Worm (Caenorhabditis elegans) whole organism, L4 larva: ENCODE results near the gene F28A10.13.
"Not testable (repeated sequence)": the region's sequence is repeated elsewhere in the genome, so short reads cannot be mapped to it uniquely, and the experiment has no call there.

Experiments
- F10B5.3 ChIP-seq: sonication (generic microtip); optimal IDR thresholded peaks from 2 replicates; lab custom pipeline; 2016; ENCODE audit warnings: mild to moderate bottlenecking, missing genetic modification characterization, missing compliant biosample characterization
- T26A8.4 ChIP-seq: fragments of 200-800 bp; sonication (Bioruptor generic); IDR thresholded peaks from 2 replicates; pipeline ENCODE4 v1.3.6; 2022; ENCODE audit warnings: missing genetic modification characterization, missing compliant biosample characterization
- Y105C5A.15 ChIP-seq: fragments of 200-800 bp; sonication (Bioruptor generic); IDR thresholded peaks from 2 replicates; pipeline ENCODE4 v1.3.6; 2022; ENCODE audit warnings: missing genetic modification characterization, missing compliant biosample characterization
- Y48G9A.11 ChIP-seq: fragments of 200-800 bp; sonication (Bioruptor generic); IDR thresholded peaks from 2 replicates; pipeline ENCODE4 v1.3.6; 2022; ENCODE audit warnings: missing genetic modification reagents, missing genetic modification characterization, missing compliant biosample characterization
- Y5F2A.4 ChIP-seq: fragments of 200-800 bp; sonication (Bioruptor generic); optimal IDR thresholded peaks from 2 replicates; lab custom pipeline; 2018; ENCODE audit warnings: mild to moderate bottlenecking, missing genetic modification characterization, missing compliant biosample characterization
- Y75B8A.6 ChIP-seq: fragments of 200-800 bp; sonication (Bioruptor generic); IDR thresholded peaks from 2 replicates; pipeline ENCODE4 v1.3.6; 2022; ENCODE audit warnings: missing genetic modification reagents, missing genetic modification characterization, missing compliant biosample characterization
- ZK337.2 ChIP-seq: fragments of 200-800 bp; sonication (Bioruptor generic); IDR thresholded peaks from 2 replicates; pipeline ENCODE4 v1.3.6; 2022; ENCODE audit warnings: missing genetic modification reagents, missing genetic modification characterization, missing compliant biosample characterization
- aha-1 ChIP-seq: fragments of 150-350 bp; peaks from one replicate; lab custom pipeline; 2014; ENCODE audit warnings: missing biosample characterization, missing genetic modification characterization
- aly-2 ChIP-seq: sonication (generic microtip); optimal IDR thresholded peaks from 2 replicates; lab custom pipeline; 2018; ENCODE audit warnings: missing biosample characterization, missing genetic modification characterization
- arid-1 ChIP-seq: fragments of 200-800 bp; sonication (Bioruptor generic); conservative IDR thresholded peaks from 2 replicates; pipeline ENCODE4 v1.3.6; 2022; ENCODE audit warnings: missing genetic modification reagents, missing genetic modification characterization, missing compliant biosample characterization
- attf-4 ChIP-seq: sonication (generic microtip); optimal IDR thresholded peaks from 3 replicates; lab custom pipeline; 2017; ENCODE audit warnings: missing biosample characterization, missing genetic modification characterization
- ceh-32 ChIP-seq: sonication (generic microtip); optimal IDR thresholded peaks from 2 replicates; lab custom pipeline; 2016; ENCODE audit warnings: mild to moderate bottlenecking, missing genetic modification characterization, missing compliant biosample characterization; ENCODE audit not compliant: poor library complexity
- ces-1 ChIP-seq: fragments of 150-350 bp; sonication (generic microtip); optimal IDR thresholded peaks from 4 replicates; lab custom pipeline; 2014; ENCODE audit warnings: missing biosample characterization, missing genetic modification reagents, missing genetic modification characterization
- cey-2 ChIP-seq: sonication (generic microtip); optimal IDR thresholded peaks from 3 replicates; lab custom pipeline; 2017; ENCODE audit warnings: missing genetic modification characterization, mild to moderate bottlenecking, missing compliant biosample characterization, antibody characterized with exemption, borderline replicate concordance; ENCODE audit not compliant: insufficient read depth
- ctbp-1 ChIP-seq: fragments of 200-800 bp; sonication (Bioruptor generic); IDR thresholded peaks from 2 replicates; pipeline ENCODE4 v1.3.6; 2022; ENCODE audit warnings: missing genetic modification reagents, missing genetic modification characterization, missing compliant biosample characterization
- daf-12 ChIP-seq: fragments of 150-350 bp; optimal IDR thresholded peaks from 2 replicates; lab custom pipeline; 2014; ENCODE audit warnings: missing biosample characterization, missing genetic modification reagents, missing genetic modification characterization
- daf-16 ChIP-seq, 3 experiments: sonication (generic microtip); optimal IDR thresholded peaks; 2 replicates each; lab custom pipeline; 2016 to 2017; ENCODE audit warnings: missing genetic modification characterization in 3 of 3, missing genetic modification reagents in 3 of 3, mild to moderate bottlenecking in 2 of 3, missing compliant biosample characterization in 2 of 3, missing biosample characterization in 1 of 3, moderate library complexity in 1 of 3
- daf-8 ChIP-seq: fragments of 200-800 bp; sonication (Bioruptor generic); IDR thresholded peaks from 2 replicates; pipeline ENCODE4 v1.3.6; 2022; ENCODE audit warnings: missing genetic modification characterization, missing compliant biosample characterization
- duxl-1 ChIP-seq: sonication (generic microtip); optimal IDR thresholded peaks from 2 replicates; lab custom pipeline; 2016; ENCODE audit warnings: mild to moderate bottlenecking, missing genetic modification characterization, moderate library complexity, missing compliant biosample characterization; ENCODE audit not compliant: poor library complexity
- egl-27 ChIP-seq: sonication (generic microtip); optimal IDR thresholded peaks from 3 replicates; lab custom pipeline; 2017; ENCODE audit warnings: missing biosample characterization, missing genetic modification reagents, missing genetic modification characterization
- egl-43 ChIP-seq: fragments of 200-800 bp; sonication (Bioruptor generic); IDR thresholded peaks from 2 replicates; pipeline ENCODE4 v1.3.6; 2022; ENCODE audit warnings: missing genetic modification reagents, missing genetic modification characterization, missing compliant biosample characterization
- fkh-10 ChIP-seq: fragments of 150-350 bp; optimal IDR thresholded peaks from 2 replicates; lab custom pipeline; 2014; ENCODE audit warnings: missing biosample characterization, missing genetic modification reagents, missing genetic modification characterization
- gei-8 ChIP-seq: fragments of 200-800 bp; sonication (Bioruptor generic); optimal IDR thresholded peaks from 2 replicates; lab custom pipeline; 2018; ENCODE audit warnings: mild to moderate bottlenecking, missing genetic modification characterization, missing compliant biosample characterization
- lsy-2 ChIP-seq, 2 experiments: fragments of 150-350 bp in 1 of 2; sonication (generic microtip) in 1 of 2; optimal IDR thresholded peaks; 2 replicates each; lab custom pipeline; 2014 to 2017; ENCODE audit warnings: missing biosample characterization in 2 of 2, missing genetic modification characterization in 2 of 2
- mep-1 ChIP-seq: fragments of 150-350 bp; sonication (generic microtip); optimal IDR thresholded peaks from 3 replicates; lab custom pipeline; 2014; ENCODE audit warnings: missing biosample characterization, missing genetic modification characterization
- nhr-10 ChIP-seq: fragments of 150-350 bp; optimal IDR thresholded peaks from 2 replicates; lab custom pipeline; 2014; ENCODE audit warnings: missing biosample characterization, missing genetic modification characterization
- nhr-111 ChIP-seq: fragments of 200-800 bp; sonication (Bioruptor generic); optimal IDR thresholded peaks from 2 replicates; lab custom pipeline; 2018; ENCODE audit warnings: mild to moderate bottlenecking, missing genetic modification characterization, missing compliant biosample characterization
- nhr-25 ChIP-seq: sonication (generic microtip); optimal IDR thresholded peaks from 2 replicates; lab custom pipeline; 2017; ENCODE audit warnings: missing genetic modification characterization, mild to moderate bottlenecking, missing compliant biosample characterization, antibody characterized with exemption, moderate library complexity, borderline replicate concordance; ENCODE audit not compliant: insufficient read depth
- nhr-41 ChIP-seq: fragments of 200-800 bp; sonication (Bioruptor generic); IDR thresholded peaks from 2 replicates; pipeline ENCODE4 v1.3.6; 2022; ENCODE audit warnings: missing genetic modification reagents, missing genetic modification characterization, missing compliant biosample characterization
- nhr-76 ChIP-seq: fragments of 150-350 bp; optimal IDR thresholded peaks from 2 replicates; lab custom pipeline; 2014; ENCODE audit warnings: missing biosample characterization, missing genetic modification characterization
- pha-4 ChIP-seq, 2 experiments: fragments of 150-350 bp in 1 of 2; fragments of 200-800 bp in 1 of 2; sonication (Bioruptor generic) in 1 of 2; IDR thresholded peaks in 1 of 2; optimal IDR thresholded peaks in 1 of 2; 2 replicates each; pipeline versions ENCODE4 v1.3.6 to Lab custom; 2014 to 2022; ENCODE audit warnings: missing genetic modification characterization in 2 of 2, missing genetic modification reagents in 2 of 2, missing biosample characterization in 1 of 2, missing compliant biosample characterization in 1 of 2
- sdz-12 ChIP-seq: fragments of 200-800 bp; sonication (Bioruptor generic); optimal IDR thresholded peaks from 2 replicates; lab custom pipeline; 2018; ENCODE audit warnings: mild to moderate bottlenecking, missing genetic modification characterization, missing compliant biosample characterization
- set-16 ChIP-seq: fragments of 200-800 bp; sonication (Bioruptor generic); IDR thresholded peaks from 2 replicates; pipeline ENCODE4 v1.3.6; 2022; ENCODE audit warnings: missing genetic modification reagents, missing genetic modification characterization, missing compliant biosample characterization
- skn-1 ChIP-seq: fragments of 150-350 bp; optimal IDR thresholded peaks from 2 replicates; lab custom pipeline; 2014; ENCODE audit warnings: missing biosample characterization, missing genetic modification characterization
- snpc-4 ChIP-seq: fragments of 150-350 bp; optimal IDR thresholded peaks from 2 replicates; lab custom pipeline; 2014; ENCODE audit warnings: missing biosample characterization, missing genetic modification characterization
- unc-39 ChIP-seq: sonication (generic microtip); optimal IDR thresholded peaks from 2 replicates; lab custom pipeline; 2017; ENCODE audit warnings: missing biosample characterization, missing genetic modification characterization
- zfp-2 ChIP-seq: sonication (generic microtip); optimal IDR thresholded peaks from 2 replicates; lab custom pipeline; 2016; ENCODE audit warnings: mild to moderate bottlenecking, missing genetic modification characterization, missing compliant biosample characterization
- zip-2 ChIP-seq: fragments of 150-350 bp; optimal IDR thresholded peaks from 2 replicates; lab custom pipeline; 2014; ENCODE audit warnings: missing biosample characterization, missing genetic modification characterization
- ztf-7 ChIP-seq: fragments of 150-350 bp; optimal IDR thresholded peaks from 2 replicates; lab custom pipeline; 2014; ENCODE audit warnings: missing biosample characterization, missing genetic modification characterization

Gene F28A10.13

ce11 chrII:822730-823129, 25.9 kb upstream of the F28A10.13 start, which contains the start of gene msrp-4:
Gene msrp-4 (minus strand): TSS chrII:822830.
- TF ChIP-seq skn-1 (tag; lab: Kevin White, UChicago); nhr-111 (GFP tag; lab: Kevin White, UChicago); daf-8 (GFP tag; lab: Robert Waterston, UW): not testable (repeated sequence)

- TF ChIP-seq aha-1 (tag; lab: Kevin White, UChicago) (no peak), nhr-10 (tag; lab: Kevin White, UChicago) (no peak), daf-12 (tag; lab: Kevin White, UChicago) (no peak), daf-16 (GFP tag; optimal IDR thresholded peaks at IDR 0.05; lab: Kevin White, UChicago) (no peak), daf-16 (tag; optimal IDR thresholded peaks at IDR 0.05; lab: Kevin White, UChicago) (no peak), Y48G9A.11 (GFP tag; lab: Robert Waterston, UW) (no peak), Y105C5A.15 (GFP tag; lab: Robert Waterston, UW) (no peak), pha-4 (GFP tag; IDR thresholded peaks at IDR 0.05; lab: Robert Waterston, UW) (no peak), pha-4 (tag; optimal IDR thresholded peaks at IDR 0.05; lab: Kevin White, UChicago) (no peak), sdz-12 (GFP tag; lab: Kevin White, UChicago) (no peak), unc-39 (tag; lab: Kevin White, UChicago) (no peak), aly-2 (tag; lab: Kevin White, UChicago) (no peak)
- TF ChIP-seq, all 104 proteins: peak for 0
Measured at ce11 chrII:823529-823928, 25.1 kb upstream of the F28A10.13 start, which contains the start of gene F46F5.10. Gene F46F5.10 (plus strand): TSS chrII:823829.

- TF ChIP-seq snpc-4 (tag; lab: Kevin White, UChicago) (no peak), aha-1 (tag; lab: Kevin White, UChicago) (peak; percentile 8)
Measured at ce11 chrII:825521-825920, 23.1 kb upstream of the F28A10.13 start, which contains the start of gene F28A10.1. Gene F28A10.1 (plus strand): TSS chrII:825821.

DNA sequence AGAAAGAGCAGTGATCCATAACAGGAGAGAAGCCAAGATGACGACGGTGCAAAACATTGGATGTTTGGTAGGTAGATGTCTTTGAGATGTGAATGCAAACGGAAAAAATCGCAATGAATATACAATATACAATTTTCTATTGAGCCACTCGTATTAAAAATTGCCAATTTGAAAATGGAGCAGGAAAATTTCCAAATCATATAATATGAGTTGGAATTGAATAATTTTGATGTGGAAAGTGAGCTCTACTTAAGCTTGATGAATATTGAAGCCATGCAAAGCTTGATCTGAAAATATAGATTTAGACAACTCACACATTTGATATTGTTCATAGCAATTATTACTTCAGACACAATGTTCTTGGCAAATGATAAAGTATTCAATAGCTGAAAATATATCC, 10.2 kb upstream of the F28A10.13 start, which contains the start of gene F28A10.8:
TSS of gene F28A10.8 (minus strand) at position 101 of the 400 bp plus-strand sequence.
- TF ChIP-seq Y48G9A.11 (GFP tag; lab: Robert Waterston, UW), result no peak
- no peak for TF ChIP-seq aha-1 (tag; lab: Kevin White, UChicago)
- TF ChIP-seq duxl-1, result no peak
- TF ChIP-seq Y75B8A.6, result no peak
- no peak for TF ChIP-seq ceh-32 (tag; lab: Kevin White, UChicago)
- TF ChIP-seq arid-1 (GFP tag; lab: Robert Waterston, UW), result no peak
- TF ChIP-seq attf-4 (tag; lab: Kevin White, UChicago), result no peak
- no peak for TF ChIP-seq cey-2 (tag; lab: Kevin White, UChicago)
- no peak for TF ChIP-seq F10B5.3 (tag; lab: Kevin White, UChicago)
- TF ChIP-seq nhr-76 (tag; lab: Kevin White, UChicago), result no peak
- TF ChIP-seq gei-8, result no peak
- TF ChIP-seq T26A8.4 (GFP tag; lab: Robert Waterston, UW), result no peak
- no peak for TF ChIP-seq zip-2 (tag; lab: Kevin White, UChicago)
- no peak for TF ChIP-seq egl-43
- TF ChIP-seq lsy-2 (tag; optimal IDR thresholded peaks at IDR 0.05; lab: Kevin White, UChicago), result no peak

DNA sequence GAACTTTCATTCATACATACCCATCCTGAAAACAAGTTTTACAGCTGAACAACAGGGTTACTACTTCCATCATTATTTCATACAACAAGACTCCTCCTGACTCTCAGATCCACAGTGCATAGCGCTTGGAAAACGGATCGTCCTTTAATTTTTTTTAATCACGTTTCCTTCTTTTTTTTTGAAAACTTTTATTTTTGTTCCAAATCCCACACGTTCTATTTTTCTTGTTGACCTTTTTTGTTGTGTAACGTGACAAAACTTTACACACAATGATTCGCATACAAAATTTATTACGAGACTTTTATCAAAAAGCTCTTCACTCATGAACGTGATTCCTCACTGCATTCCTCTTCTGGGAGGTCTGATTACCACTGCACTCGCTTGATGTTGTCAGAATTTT, 8.5 kb upstream of the F28A10.13 start, which contains the start of gene clc-33:
TSS of gene clc-33 (plus strand) at position 301 of the 400 bp plus-strand sequence.
- no peak for TF ChIP-seq zfp-2 (tag; lab: Kevin White, UChicago)
- no peak for TF ChIP-seq set-16 (GFP tag; lab: Robert Waterston, UW)
- no peak for TF ChIP-seq Y5F2A.4 (GFP tag; lab: Kevin White, UChicago)
- no peak for TF ChIP-seq mep-1
- no peak for TF ChIP-seq daf-8 (GFP tag; lab: Robert Waterston, UW)
- TF ChIP-seq skn-1 (tag; lab: Kevin White, UChicago), result no peak
- TF ChIP-seq ces-1 (GFP tag; lab: Kevin White, UChicago), result no peak
- no peak for TF ChIP-seq egl-43
- no peak for TF ChIP-seq ctbp-1 (GFP tag; lab: Robert Waterston, UW)
- TF ChIP-seq ztf-7, result no peak
- TF ChIP-seq Y48G9A.11 (GFP tag; lab: Robert Waterston, UW), result no peak
- no peak for TF ChIP-seq arid-1 (GFP tag; lab: Robert Waterston, UW)
- no peak for TF ChIP-seq daf-16 (GFP tag; optimal IDR thresholded peaks at IDR 0.05; lab: Kevin White, UChicago)
- no peak for TF ChIP-seq daf-16 (tag; optimal IDR thresholded peaks at IDR 0.05; lab: Kevin White, UChicago)
- no peak for TF ChIP-seq aly-2 (tag; lab: Kevin White, UChicago)
- no peak for TF ChIP-seq nhr-41 (GFP tag; lab: Robert Waterston, UW)
- TF ChIP-seq ZK337.2 (GFP tag; lab: Robert Waterston, UW), result no peak
- TF ChIP-seq nhr-25, result no peak
- TF ChIP-seq egl-27 (tag; lab: Kevin White, UChicago), result no peak
- no peak for TF ChIP-seq fkh-10 (GFP tag; lab: Kevin White, UChicago)
- TF ChIP-seq, all 104 proteins: peak for 0
